Fruit fly (Drosophila melanogaster): ENCODE measurements around the gene CG9692.

DNA sequence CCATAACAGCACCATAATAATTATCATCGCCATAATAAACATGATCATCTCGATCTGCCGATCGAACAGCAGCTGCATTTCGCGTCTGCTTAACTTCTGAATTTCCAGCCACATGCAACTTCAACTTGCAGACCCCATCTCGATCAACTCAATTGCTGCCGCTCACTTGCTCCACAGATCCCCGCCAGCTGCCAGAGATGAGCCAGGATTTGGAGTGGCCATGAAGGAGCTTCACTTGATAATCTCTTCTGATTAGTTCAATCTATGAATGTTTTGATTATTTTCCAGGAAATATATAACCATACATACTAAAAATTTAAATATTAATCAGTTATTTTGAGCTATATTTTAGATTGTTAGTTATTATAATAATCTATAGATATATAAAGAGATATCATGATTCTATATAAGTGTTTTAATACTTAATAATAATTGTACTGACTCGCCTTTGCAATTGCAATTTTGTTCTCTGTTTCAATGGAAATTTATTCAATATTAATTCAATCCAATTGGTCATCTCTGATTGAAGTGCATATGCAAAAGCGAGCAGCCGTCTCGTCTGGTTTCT is 46.8 kb downstream of the CG9692 start:
- TF ChIP-seq CG8159 (tag; optimal IDR thresholded peaks at IDR 0.05) (peak; percentile 68), EcR (GFP tag; optimal IDR thresholded peaks at IDR 0.05) (peak; percentile 22)

All from whole organism, pupa.